Worm (Caenorhabditis elegans) whole organism, L3 larva: ENCODE measurements around the gene plk-1.
A peak's percentile ranks its signal among the peaks of the same experiment; 100 is the strongest.

Source experiments
- R02D3.7 ChIP-seq: fragments of 150-350 bp; optimal IDR thresholded peaks from 2 replicates; lab custom pipeline; 2014; ENCODE audit warnings: missing biosample characterization, missing genetic modification characterization
- ZK546.5 ChIP-seq: sonication (generic microtip); optimal IDR thresholded peaks from 2 replicates; lab custom pipeline; 2017; ENCODE audit warnings: missing biosample characterization, missing genetic modification characterization
- aly-2 ChIP-seq: fragments of 150-350 bp; optimal IDR thresholded peaks from 2 replicates; lab custom pipeline; 2014; ENCODE audit warnings: missing biosample characterization, missing genetic modification characterization
- ama-1 ChIP-seq: fragments of 150-350 bp; optimal IDR thresholded peaks from 2 replicates; lab custom pipeline; 2018
- ceh-16 ChIP-seq: sonication (generic microtip); optimal IDR thresholded peaks from 2 replicates; lab custom pipeline; 2017; ENCODE audit warnings: missing biosample characterization, missing genetic modification characterization
- ceh-28 ChIP-seq: fragments of 150-350 bp; optimal IDR thresholded peaks from 2 replicates; lab custom pipeline; 2014; ENCODE audit warnings: missing biosample characterization, missing genetic modification reagents, missing genetic modification characterization
- ceh-82 ChIP-seq: fragments of 150-350 bp; optimal IDR thresholded peaks from 2 replicates; lab custom pipeline; 2014; ENCODE audit warnings: missing biosample characterization, missing genetic modification characterization
- ceh-9 ChIP-seq: sonication (generic microtip); optimal IDR thresholded peaks from 2 replicates; lab custom pipeline; 2018; ENCODE audit warnings: missing biosample characterization, missing genetic modification characterization
- daf-12 ChIP-seq: fragments of 150-350 bp; optimal IDR thresholded peaks from 2 replicates; lab custom pipeline; 2014; ENCODE audit warnings: missing biosample characterization, missing genetic modification reagents, missing genetic modification characterization
- egl-27 ChIP-seq: sonication (generic microtip); optimal IDR thresholded peaks from 4 replicates; lab custom pipeline; 2017; ENCODE audit warnings: missing biosample characterization, missing genetic modification reagents, missing genetic modification characterization
- egl-5 ChIP-seq: fragments of 150-350 bp; optimal IDR thresholded peaks from 2 replicates; lab custom pipeline; 2017; ENCODE audit warnings: missing biosample characterization, missing genetic modification reagents, missing genetic modification characterization, inconsistent platforms
- elt-1 ChIP-seq: fragments of 150-350 bp; optimal IDR thresholded peaks from 2 replicates; lab custom pipeline; 2014; ENCODE audit warnings: missing biosample characterization, missing genetic modification characterization
- elt-2 ChIP-seq: sonication (generic microtip); optimal IDR thresholded peaks from 2 replicates; lab custom pipeline; 2016; ENCODE audit warnings: missing genetic modification reagents, mild to moderate bottlenecking, missing genetic modification characterization, missing compliant biosample characterization
- elt-3 ChIP-seq, 3 experiments: fragments of 150-350 bp in 1 of 3; sonication (generic microtip) in 2 of 3; optimal IDR thresholded peaks; 2 replicates in 2 of 3; 4 replicates in 1 of 3; lab custom pipeline; 2014 to 2017; ENCODE audit warnings: missing biosample characterization in 3 of 3, missing genetic modification characterization in 3 of 3
- eor-1 ChIP-seq, 2 experiments: fragments of 150-350 bp; optimal IDR thresholded peaks; 2 replicates each; lab custom pipeline; 2014 to 2018; ENCODE audit warnings: missing biosample characterization in 2 of 2, missing genetic modification characterization in 2 of 2
- fkh-10 ChIP-seq: sonication (generic microtip); optimal IDR thresholded peaks from 2 replicates; lab custom pipeline; 2017; ENCODE audit warnings: missing biosample characterization, missing genetic modification reagents, missing genetic modification characterization
- fkh-2 ChIP-seq: fragments of 150-350 bp; optimal IDR thresholded peaks from 2 replicates; lab custom pipeline; 2014; ENCODE audit warnings: missing biosample characterization, missing genetic modification reagents, missing genetic modification characterization
- fos-1 ChIP-seq: fragments of 150-350 bp; optimal IDR thresholded peaks from 2 replicates; lab custom pipeline; 2014; ENCODE audit warnings: missing biosample characterization, missing genetic modification characterization
- hmg-11 ChIP-seq: sonication (generic microtip); optimal IDR thresholded peaks from 2 replicates; lab custom pipeline; 2016; ENCODE audit warnings: missing genetic modification characterization, missing compliant biosample characterization
- jun-1 ChIP-seq: fragments of 150-350 bp; optimal IDR thresholded peaks from 2 replicates; lab custom pipeline; 2014; ENCODE audit warnings: missing biosample characterization, missing genetic modification reagents, missing genetic modification characterization
- lin-15B ChIP-seq: fragments of 150-350 bp; optimal IDR thresholded peaks from 2 replicates; lab custom pipeline; 2014; ENCODE audit warnings: missing biosample characterization, missing genetic modification characterization
- lin-39 ChIP-seq: fragments of 150-350 bp; optimal IDR thresholded peaks from 2 replicates; lab custom pipeline; 2018; ENCODE audit warnings: missing biosample characterization, missing genetic modification reagents, missing genetic modification characterization
- lsy-12 ChIP-seq: sonication (generic microtip); optimal IDR thresholded peaks from 2 replicates; lab custom pipeline; 2016; ENCODE audit warnings: mild to moderate bottlenecking, missing genetic modification characterization, missing compliant biosample characterization
- mdl-1 ChIP-seq: fragments of 150-350 bp; optimal IDR thresholded peaks from 2 replicates; lab custom pipeline; 2014; ENCODE audit warnings: missing biosample characterization, missing genetic modification characterization
- mml-1 ChIP-seq: fragments of 150-350 bp; sonication (generic microtip); optimal IDR thresholded peaks from 3 replicates; lab custom pipeline; 2014; ENCODE audit warnings: missing biosample characterization, missing genetic modification characterization
- nfya-1 ChIP-seq: sonication (generic microtip); optimal IDR thresholded peaks from 2 replicates; lab custom pipeline; 2017; ENCODE audit warnings: missing genetic modification characterization, mild to moderate bottlenecking, missing compliant biosample characterization, antibody characterized with exemption, moderate library complexity; ENCODE audit not compliant: insufficient read depth
- nhr-11 ChIP-seq: fragments of 150-350 bp; optimal IDR thresholded peaks from 2 replicates; lab custom pipeline; 2014; ENCODE audit warnings: missing biosample characterization, missing genetic modification characterization
- nhr-12 ChIP-seq: fragments of 150-350 bp; optimal IDR thresholded peaks from 2 replicates; lab custom pipeline; 2014; ENCODE audit warnings: missing biosample characterization, missing genetic modification characterization
- nhr-23 ChIP-seq: fragments of 150-350 bp; optimal IDR thresholded peaks from 2 replicates; lab custom pipeline; 2014; ENCODE audit warnings: missing biosample characterization, missing genetic modification reagents, missing genetic modification characterization
- nhr-25 ChIP-seq: sonication (generic microtip); optimal IDR thresholded peaks from 2 replicates; lab custom pipeline; 2017; ENCODE audit warnings: missing biosample characterization, missing genetic modification characterization
- nhr-28 ChIP-seq: fragments of 150-350 bp; optimal IDR thresholded peaks from 2 replicates; lab custom pipeline; 2014; ENCODE audit warnings: missing biosample characterization, missing genetic modification characterization
- nhr-43 ChIP-seq: sonication (generic microtip); optimal IDR thresholded peaks from 2 replicates; lab custom pipeline; 2016; ENCODE audit warnings: mild to moderate bottlenecking, missing genetic modification characterization, missing compliant biosample characterization; ENCODE audit not compliant: poor library complexity, severe bottlenecking
- nhr-67 ChIP-seq: fragments of 150-350 bp; optimal IDR thresholded peaks from 2 replicates; lab custom pipeline; 2014; ENCODE audit warnings: missing biosample characterization, missing genetic modification characterization
- nhr-76 ChIP-seq: fragments of 150-350 bp; sonication (generic microtip); optimal IDR thresholded peaks from 5 replicates; lab custom pipeline; 2014; ENCODE audit warnings: missing biosample characterization, missing genetic modification characterization
- nhr-77 ChIP-seq: fragments of 150-350 bp; optimal IDR thresholded peaks from 2 replicates; lab custom pipeline; 2014; ENCODE audit warnings: missing biosample characterization, missing genetic modification characterization
- pha-4 ChIP-seq: fragments of 150-350 bp; optimal IDR thresholded peaks from 2 replicates; lab custom pipeline; 2014; ENCODE audit warnings: missing biosample characterization, missing genetic modification reagents, missing genetic modification characterization
- pqm-1 ChIP-seq: fragments of 150-350 bp; optimal IDR thresholded peaks from 2 replicates; lab custom pipeline; 2017; ENCODE audit warnings: missing biosample characterization, missing genetic modification characterization, inconsistent platforms
- sea-2 ChIP-seq: fragments of 150-350 bp; sonication (generic microtip); optimal IDR thresholded peaks from 4 replicates; lab custom pipeline; 2014; ENCODE audit warnings: missing biosample characterization, missing genetic modification reagents, missing genetic modification characterization
- skn-1 ChIP-seq: fragments of 150-350 bp; optimal IDR thresholded peaks from 2 replicates; lab custom pipeline; 2014; ENCODE audit warnings: missing biosample characterization, missing genetic modification characterization
- snpc-4 ChIP-seq: fragments of 150-350 bp; optimal IDR thresholded peaks from 2 replicates; lab custom pipeline; 2014; ENCODE audit warnings: missing biosample characterization, missing genetic modification characterization
- tbx-2 ChIP-seq: sonication (generic microtip); optimal IDR thresholded peaks from 2 replicates; lab custom pipeline; 2016; ENCODE audit warnings: mild to moderate bottlenecking, missing genetic modification characterization, missing compliant biosample characterization
- unc-39 ChIP-seq: sonication (generic microtip); optimal IDR thresholded peaks from 4 replicates; lab custom pipeline; 2017; ENCODE audit warnings: missing biosample characterization, missing genetic modification characterization
- unc-62 ChIP-seq: fragments of 150-350 bp; sonication (generic microtip); optimal IDR thresholded peaks from 4 replicates; lab custom pipeline; 2014; ENCODE audit warnings: missing biosample characterization, missing genetic modification reagents, missing genetic modification characterization
- zag-1 ChIP-seq: fragments of 150-350 bp; optimal IDR thresholded peaks from 2 replicates; lab custom pipeline; 2014; ENCODE audit warnings: missing biosample characterization, missing genetic modification characterization
- ztf-11 ChIP-seq: fragments of 150-350 bp; optimal IDR thresholded peaks from 2 replicates; lab custom pipeline; 2014; ENCODE audit warnings: missing biosample characterization, missing genetic modification characterization
- ztf-4 ChIP-seq: fragments of 150-350 bp; optimal IDR thresholded peaks from 2 replicates; lab custom pipeline; 2014; ENCODE audit warnings: missing biosample characterization, missing genetic modification characterization

Gene plk-1

DNA sequence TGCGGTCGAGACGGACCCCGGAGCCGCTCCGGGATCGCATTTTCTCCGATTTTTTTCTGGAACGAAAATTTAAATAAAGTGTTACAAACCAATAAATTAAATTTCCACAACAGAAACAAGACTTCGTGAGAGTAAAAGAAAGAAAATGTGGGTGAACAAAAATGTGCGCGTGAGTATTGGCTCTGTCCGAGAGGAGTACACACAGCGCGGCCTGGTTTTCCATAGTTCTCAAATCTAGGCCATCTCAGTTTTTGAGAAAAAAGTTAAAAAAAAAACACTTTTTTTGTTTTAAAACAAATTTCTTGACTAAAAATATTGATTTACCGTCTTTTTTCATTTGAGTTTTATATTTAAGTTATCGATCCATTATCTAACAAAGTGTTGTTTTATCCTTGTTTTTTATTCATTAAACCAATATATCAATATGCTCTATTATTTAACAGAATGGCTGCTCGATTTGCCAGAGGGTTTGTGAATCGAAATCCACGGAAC lies 43.5 kb downstream of the plk-1 start, which contains the start of the genes C14B9.8 and mrpl-18:
Gene C14B9.8, minus strand, starts transcription at position 56 of the 492 bp plus-strand sequence.
Gene mrpl-18, plus strand, starts transcription at position 442 of the 492 bp plus-strand sequence.
- no peak for TF ChIP-seq jun-1 (tag; lab: Kevin White, UChicago)
- TF ChIP-seq pqm-1 (tag; lab: Kevin White, UChicago), result no peak
- no peak for TF ChIP-seq nhr-12 (tag; lab: Kevin White, UChicago)
- no peak for TF ChIP-seq fos-1
- TF ChIP-seq unc-62 (GFP tag; lab: Kevin White, UChicago), result no peak
- TF ChIP-seq aly-2, result no peak
- peak; percentile 68 for TF ChIP-seq pha-4 (tag; lab: Kevin White, UChicago)
- no peak for TF ChIP-seq nhr-11 (tag; lab: Kevin White, UChicago)
- TF ChIP-seq sea-2 (GFP tag; lab: Kevin White, UChicago), result no peak
- TF ChIP-seq ZK546.5 (tag; lab: Kevin White, UChicago), result no peak
- peak; percentile 15 for TF ChIP-seq nhr-25 (tag; lab: Kevin White, UChicago)
- TF ChIP-seq eor-1 (tag; optimal IDR thresholded peaks at IDR 0.05; lab: Kevin White, UChicago), result no peak
- TF ChIP-seq ceh-28 (tag; lab: Kevin White, UChicago), result no peak
- TF ChIP-seq elt-3 (tag; optimal IDR thresholded peaks at IDR 0.05; lab: Kevin White, UChicago), result no peak
- no peak for TF ChIP-seq snpc-4 (tag; lab: Kevin White, UChicago)
- no peak for TF ChIP-seq elt-1 (tag; lab: Kevin White, UChicago)
- no peak for TF ChIP-seq nhr-28 (tag; lab: Kevin White, UChicago)
- TF ChIP-seq tbx-2 (tag; lab: Kevin White, UChicago), result no peak
- TF ChIP-seq R02D3.7 (tag; lab: Kevin White, UChicago), result no peak
- peak; percentile 30 for TF ChIP-seq lin-39 (tag; lab: Kevin White, UChicago)
- TF ChIP-seq ceh-9 (tag; lab: Kevin White, UChicago), result no peak
- no peak for TF ChIP-seq fkh-2 (tag; lab: Kevin White, UChicago)
- no peak for TF ChIP-seq nhr-23 (tag; lab: Kevin White, UChicago)
- no peak for TF ChIP-seq mml-1 (tag; lab: Kevin White, UChicago)
- TF ChIP-seq zag-1 (tag; lab: Kevin White, UChicago), result no peak
- TF ChIP-seq ceh-82, result peak; percentile 6
- TF ChIP-seq egl-5, result no peak
- peak; percentile 73 for TF ChIP-seq nhr-43
- peak; percentile 32 for TF ChIP-seq skn-1
- TF ChIP-seq ztf-11 (tag; lab: Kevin White, UChicago), result no peak
- no peak for TF ChIP-seq ztf-4 (tag; lab: Kevin White, UChicago)
- no peak for TF ChIP-seq lsy-12 (tag; lab: Kevin White, UChicago)
- TF ChIP-seq ama-1 (lab: Kevin White, UChicago), result no peak
- no peak for TF ChIP-seq unc-39
- no peak for TF ChIP-seq mdl-1 (tag; lab: Kevin White, UChicago)
- TF ChIP-seq ceh-16 (tag; lab: Kevin White, UChicago), result no peak
- no peak for TF ChIP-seq nhr-67
- no peak for TF ChIP-seq fkh-10 (GFP tag; lab: Kevin White, UChicago)
- TF ChIP-seq daf-12 (tag; lab: Kevin White, UChicago), result no peak
- no peak for TF ChIP-seq egl-27 (tag; lab: Kevin White, UChicago)
- TF ChIP-seq elt-2, result peak; percentile 10
- no peak for TF ChIP-seq nhr-77 (tag; lab: Kevin White, UChicago)
- TF ChIP-seq nfya-1 (tag; lab: Kevin White, UChicago), result peak; percentile 70
- peak; percentile 84 for TF ChIP-seq lin-15B
- TF ChIP-seq hmg-11 (tag; lab: Kevin White, UChicago), result no peak
- no peak for TF ChIP-seq nhr-76 (tag; lab: Kevin White, UChicago)
